Fruit fly (Drosophila melanogaster) S2 (cell line): ENCODE data around the gene CG6230.

Source experiments
- CG8478 ChIP-seq: fragments of >200 bp; optimal IDR thresholded peaks from 2 replicates; lab custom pipeline; 2018
- CTCF ChIP-seq, 2 experiments: fragments of >200 bp; optimal IDR thresholded peaks; 2 replicates each; lab custom pipeline; 2018

DNA sequence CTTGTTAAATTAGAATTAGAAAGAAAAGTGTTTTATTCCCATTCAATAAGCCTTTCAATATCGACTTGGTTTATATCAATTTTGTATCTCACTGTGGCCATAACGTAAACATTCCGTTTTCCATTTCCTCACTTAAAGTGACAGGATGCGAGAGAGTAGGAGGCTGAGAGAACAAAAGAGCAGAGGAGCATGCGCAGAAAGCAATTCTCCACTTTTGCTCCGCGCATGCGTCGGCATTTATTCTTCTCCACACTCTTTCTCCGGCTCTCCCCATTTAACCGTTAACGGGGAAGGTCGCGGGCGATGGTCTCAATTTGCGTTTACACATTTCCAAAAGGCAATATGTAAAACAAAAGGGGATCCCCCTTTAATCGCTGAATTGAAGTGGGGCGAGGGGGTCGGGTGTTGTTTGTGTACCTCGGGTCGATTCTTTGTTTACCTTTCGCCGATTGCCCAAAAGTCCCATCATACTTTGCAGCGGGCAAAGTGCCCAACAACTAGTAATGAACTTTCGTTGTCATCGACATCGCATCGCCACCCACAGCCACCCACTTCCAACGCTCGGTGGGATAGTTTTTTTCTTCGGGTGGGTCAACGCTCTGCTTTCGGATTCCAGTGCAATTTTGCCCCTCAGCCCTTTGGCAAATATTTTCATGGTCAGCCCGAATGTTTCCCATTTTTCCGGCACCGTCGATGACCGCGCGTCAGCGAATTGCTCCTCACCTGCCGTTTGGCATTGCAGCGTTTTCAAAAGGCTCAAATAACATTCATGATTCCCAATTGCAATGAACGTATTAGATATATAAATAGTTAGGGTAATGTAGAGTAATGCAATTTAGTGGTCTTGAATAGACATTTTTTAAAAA lies 48.8 kb upstream of the CG6230 start:
- TF ChIP-seq CG8478 (lab: Kevin White, UChicago): no peak
- no peak for TF ChIP-seq CTCF (optimal IDR thresholded peaks at IDR 0.05; lab: Kevin White, UChicago)
